Fruit fly (Drosophila melanogaster) whole organism, pupa: ENCODE measurements around the gene Cyp313b1.

Source experiments
- CG13204 ChIP-seq: fragments of 200-800 bp; sonication (Bioruptor generic); optimal IDR thresholded peaks from 2 replicates; lab custom pipeline; 2018; ENCODE audit warnings: missing biosample characterization, mild to moderate bottlenecking, missing genetic modification characterization, moderate library complexity
- CG9948 ChIP-seq: fragments of 200-800 bp; sonication (Bioruptor generic); optimal IDR thresholded peaks from 2 replicates; lab custom pipeline; 2018; ENCODE audit warnings: missing biosample characterization, mild to moderate bottlenecking, missing genetic modification characterization, moderate library complexity
- Pif1B ChIP-seq: fragments of 200-800 bp; sonication (Bioruptor generic); optimal IDR thresholded peaks from 3 replicates; lab custom pipeline; 2016; ENCODE audit warnings: missing biosample characterization, missing genetic modification characterization
- Snoo ChIP-seq: fragments of 200-800 bp; sonication (Bioruptor generic); optimal IDR thresholded peaks from 3 replicates; lab custom pipeline; 2017; ENCODE audit warnings: missing biosample characterization, mild to moderate bottlenecking, missing genetic modification characterization, inconsistent platforms
- rn ChIP-seq: fragments of 200-800 bp; sonication (Bioruptor generic); IDR thresholded peaks from 2 replicates; pipeline ENCODE4 v1.3.6; 2022; ENCODE audit warnings: missing biosample characterization, missing genetic modification characterization

DNA sequence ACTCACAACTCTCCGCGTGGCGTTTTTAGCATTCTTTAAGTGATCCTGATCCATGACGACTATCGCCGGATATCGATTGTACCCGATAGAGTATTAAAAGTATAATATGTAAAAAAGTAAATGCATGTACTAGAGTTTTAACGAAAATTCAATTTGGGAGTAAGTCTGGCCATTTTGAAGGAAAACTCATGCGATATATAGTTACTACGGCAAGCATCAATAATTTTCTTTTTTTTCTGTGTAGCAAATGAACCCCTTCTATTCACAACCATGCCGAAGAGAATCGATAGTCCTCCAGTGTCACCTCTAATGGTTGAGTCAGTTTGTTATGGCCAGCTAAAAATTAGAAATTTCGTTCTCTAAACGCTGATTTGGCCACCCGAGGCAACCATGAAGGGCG lies 7.3 kb upstream of the Cyp313b1 start, which contains the start of the genes Sys1 and Dhod:
- TF ChIP-seq Snoo (tag; lab: Kevin White, UChicago): peak; percentile 33
- TF ChIP-seq rn (GFP tag; lab: Robert Waterston, UW): peak; percentile 59; the same call in 1 of the 2 replicates
- peak; percentile 25 for TF ChIP-seq CG9948 (tag; lab: Kevin White, UChicago)
- TF ChIP-seq Pif1B (GFP tag; lab: Kevin White, UChicago): peak; percentile 65
- no peak for TF ChIP-seq CG13204
